Worm (Caenorhabditis elegans): ENCODE results near the gene R31.2.

DNA sequence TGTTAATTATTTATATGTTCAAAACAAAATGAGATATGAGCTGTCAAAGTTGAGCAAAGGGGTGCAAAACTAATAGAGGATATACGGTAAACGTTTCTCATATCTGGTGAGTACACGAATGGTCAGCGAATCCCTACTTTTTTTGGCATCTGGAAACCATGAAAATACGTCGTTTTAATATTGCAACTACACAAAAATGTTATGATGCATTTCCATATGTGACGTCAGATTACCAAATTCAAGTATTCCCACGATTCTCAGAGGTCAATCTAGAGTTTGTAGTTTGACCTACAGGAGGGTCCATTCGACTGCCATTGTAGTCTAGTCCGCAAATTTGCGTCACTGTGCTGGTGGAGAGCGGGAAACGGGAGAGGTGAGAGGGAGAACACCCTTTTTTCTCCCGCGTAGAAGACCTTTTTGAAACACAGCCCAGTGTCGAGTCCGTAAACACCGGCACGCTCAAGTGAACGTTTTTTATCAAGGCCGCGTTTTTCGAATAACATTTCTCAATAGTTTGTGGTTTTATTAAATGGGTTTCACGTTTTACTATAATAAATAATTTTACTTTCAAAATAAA, 21.0 kb upstream of the R31.2 start:
- no peak for TF ChIP-seq him-1 (tag; optimal IDR thresholded peaks at IDR 0.05)
- no peak for TF ChIP-seq W03F9.2 (tag; optimal IDR thresholded peaks at IDR 0.05)
- no peak for TF ChIP-seq dao-5 (tag; optimal IDR thresholded peaks at IDR 0.05)

All from whole organism, L4/young adult.